Fruit fly (Drosophila melanogaster): ENCODE results near the gene Nfs1.

The Nfs1 gene

DNA sequence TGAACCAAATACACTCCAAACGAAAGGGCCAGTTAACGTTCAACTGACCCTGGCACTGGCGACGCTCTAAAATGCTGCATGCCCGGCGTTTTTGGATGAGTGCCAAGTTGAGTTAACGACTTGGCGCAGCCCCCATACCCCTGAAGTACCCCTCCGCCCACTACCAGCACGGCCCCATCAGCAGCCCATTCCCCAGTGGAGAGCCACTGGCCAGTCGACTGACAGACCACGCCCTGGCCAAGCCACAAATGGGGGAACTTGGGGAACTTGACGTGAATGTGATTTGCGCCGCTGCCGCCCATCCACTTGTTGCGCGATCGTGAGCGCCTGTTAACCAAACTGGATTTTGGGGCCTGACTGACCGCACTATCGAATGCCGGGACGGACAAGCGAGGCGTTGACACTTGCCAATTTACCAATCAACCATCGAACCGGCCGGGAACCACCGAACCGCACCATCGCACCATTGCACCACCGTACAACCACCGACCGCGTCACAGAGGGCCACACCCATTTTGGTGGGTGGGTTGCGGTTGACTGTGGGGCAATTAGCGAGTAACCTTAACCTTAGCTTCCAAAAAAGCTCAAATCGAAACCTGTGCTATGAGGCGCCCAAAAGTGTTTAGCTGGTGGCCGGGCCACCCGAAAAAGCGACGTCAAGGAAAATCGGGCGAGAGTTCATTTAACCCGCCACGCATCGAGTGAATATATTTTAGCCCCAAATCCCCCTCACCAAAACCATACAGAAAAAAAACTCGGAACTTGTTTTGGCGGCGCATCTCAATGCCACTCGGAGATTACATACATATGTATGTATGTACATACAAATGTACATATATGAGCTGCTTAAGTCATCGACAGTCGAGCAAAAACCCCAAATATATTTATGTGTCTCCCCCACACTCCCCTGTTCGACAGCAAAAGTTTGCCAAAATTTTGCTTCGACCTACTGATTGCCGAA is 6.3 kb downstream of the Nfs1 start (continued):
- TF ChIP-seq CG33213 (GFP tag; optimal IDR thresholded peaks at IDR 0.05) (no peak), nau (GFP tag; optimal IDR thresholded peaks at IDR 0.05) (no peak), CG6683 (GFP tag; optimal IDR thresholded peaks at IDR 0.05) (no peak), ewg (GFP tag; optimal IDR thresholded peaks at IDR 0.05) (no peak), D19B (GFP tag; optimal IDR thresholded peaks at IDR 0.05) (no peak), fd96Cb (tag; optimal IDR thresholded peaks at IDR 0.05) (no peak), Gug (GFP tag; IDR thresholded peaks at IDR 0.05) (no peak), esg (GFP tag; conservative IDR thresholded peaks at IDR 0.05) (no peak), CG10321 (GFP tag; IDR thresholded peaks at IDR 0.05) (no peak), CG13287 (GFP tag; IDR thresholded peaks at IDR 0.05; ENCODE audit: partially characterized antibody) (no peak), Hr51 (GFP tag; optimal IDR thresholded peaks at IDR 0.05) (no peak), dati (GFP tag; IDR thresholded peaks at IDR 0.05) (no peak), CrebB (tag; optimal IDR thresholded peaks at IDR 0.05) (peak; percentile 3), kah (GFP tag; optimal IDR thresholded peaks at IDR 0.05) (peak; percentile 93), Vsx1 (GFP tag; optimal IDR thresholded peaks at IDR 0.05) (peak; percentile 86), Blimp-1 (GFP tag; optimal IDR thresholded peaks at IDR 0.05) (peak; percentile 73), eve (GFP tag; optimal IDR thresholded peaks at IDR 0.05) (no peak), CG4707 (GFP tag; optimal IDR thresholded peaks at IDR 0.05) (no peak), CG10209 (GFP tag; optimal IDR thresholded peaks at IDR 0.05) (no peak), CG34376 (GFP tag; optimal IDR thresholded peaks at IDR 0.05) (peak; percentile 47), z (GFP tag; IDR thresholded peaks at IDR 0.05) (no peak), CG8290 (GFP tag; optimal IDR thresholded peaks at IDR 0.05) (no peak), CG8290 (tag; optimal IDR thresholded peaks at IDR 0.05) (peak in 1 of 2 experiments; percentile 55), bigmax (GFP tag; optimal IDR thresholded peaks at IDR 0.05) (no peak), Pdp1 (GFP tag; optimal IDR thresholded peaks at IDR 0.05) (peak in 1 of 2 experiments; percentile 20), CG30431 (GFP tag; optimal IDR thresholded peaks at IDR 0.05) (no peak), BEAF-32 (GFP tag; optimal IDR thresholded peaks at IDR 0.05) (no peak), tx (GFP tag; optimal IDR thresholded peaks at IDR 0.05) (no peak), tna (GFP tag; IDR thresholded peaks at IDR 0.05; ENCODE audit: partially characterized antibody) (no peak), dmrt11E (tag; optimal IDR thresholded peaks at IDR 0.05) (no peak), CG1603 (tag; optimal IDR thresholded peaks at IDR 0.05) (no peak), az2 (GFP tag; optimal IDR thresholded peaks at IDR 0.05) (no peak), CG10462 (GFP tag; optimal IDR thresholded peaks at IDR 0.05) (no peak), Mrtf (GFP tag; IDR thresholded peaks at IDR 0.05) (no peak), Scr (GFP tag; IDR thresholded peaks at IDR 0.05; ENCODE audit: partially characterized antibody) (no peak), pzg (GFP tag; optimal IDR thresholded peaks at IDR 0.05) (no peak), CG1602 (GFP tag; optimal IDR thresholded peaks at IDR 0.05) (no peak), CG11504 (tag; optimal IDR thresholded peaks at IDR 0.05) (no peak), ham (GFP tag; IDR thresholded peaks at IDR 0.05) (no peak), CG10979 (tag; optimal IDR thresholded peaks at IDR 0.05) (no peak), CG2199 (GFP tag; IDR thresholded peaks at IDR 0.05) (no peak), ash1 (GFP tag; optimal IDR thresholded peaks at IDR 0.05) (no peak), schlank (tag; optimal IDR thresholded peaks at IDR 0.05) (no peak), CG12219 (GFP tag; optimal IDR thresholded peaks at IDR 0.05) (no peak), cad (GFP tag; optimal IDR thresholded peaks at IDR 0.05) (no peak), fd64A (GFP tag; optimal IDR thresholded peaks at IDR 0.05) (no peak), grau (tag; optimal IDR thresholded peaks at IDR 0.05) (no peak), CG15479 (GFP tag; optimal IDR thresholded peaks at IDR 0.05) (no peak)

All from whole organism, embryonic.